Fruit fly (Drosophila melanogaster) whole organism, embryonic: ENCODE data around the gene CG10341.

Source experiments
- Adf1 ChIP-seq: fragments of 200-800 bp; sonication (Bioruptor generic); IDR thresholded peaks from 2 replicates; pipeline ENCODE4 v1.3.6; 2022; ENCODE audit warnings: missing biosample characterization, missing genetic modification characterization
- B-H2 ChIP-seq: fragments of 200-800 bp; sonication (Bioruptor generic); optimal IDR thresholded peaks from 2 replicates; lab custom pipeline; 2018; ENCODE audit warnings: missing biosample characterization, mild to moderate bottlenecking, missing genetic modification characterization
- Bdp1 ChIP-seq: fragments of 200-800 bp; sonication (Bioruptor generic); optimal IDR thresholded peaks from 3 replicates; lab custom pipeline; 2016; ENCODE audit warnings: missing biosample characterization, missing genetic modification characterization
- C15 ChIP-seq: fragments of 200-800 bp; sonication (Bioruptor generic); IDR thresholded peaks from 3 replicates; pipeline ENCODE4 v1.3.6; 2022; ENCODE audit warnings: missing biosample characterization, missing genetic modification characterization
- CG10959 ChIP-seq: fragments of 200-800 bp; sonication (Bioruptor generic); IDR thresholded peaks from 2 replicates; pipeline ENCODE4 v1.3.6; 2022; ENCODE audit warnings: missing biosample characterization, missing genetic modification characterization
- CG13424 ChIP-seq: fragments of 200-800 bp; sonication (Bioruptor generic); optimal IDR thresholded peaks from 2 replicates; lab custom pipeline; 2019; ENCODE audit warnings: missing biosample characterization, mild to moderate bottlenecking, missing genetic modification characterization, moderate library complexity
- CG14860 ChIP-seq: fragments of 200-800 bp; sonication (Bioruptor generic); IDR thresholded peaks from 3 replicates; pipeline ENCODE4 v1.3.6; 2022; ENCODE audit warnings: missing biosample characterization, missing genetic modification characterization; ENCODE audit not compliant: partially characterized antibody
- CG16779 ChIP-seq: fragments of 200-800 bp; sonication (Bioruptor generic); IDR thresholded peaks from 2 replicates; pipeline ENCODE4 v1.3.6; 2022; ENCODE audit warnings: missing biosample characterization, missing genetic modification characterization
- CG16863 ChIP-seq: fragments of 200-800 bp; sonication (Bioruptor generic); optimal IDR thresholded peaks from 3 replicates; lab custom pipeline; 2016; ENCODE audit warnings: missing biosample characterization, missing genetic modification characterization
- CG17829 ChIP-seq: fragments of 200-800 bp; optimal IDR thresholded peaks from 2 replicates; lab custom pipeline; 2019; ENCODE audit warnings: missing biosample characterization, mild to moderate bottlenecking, missing genetic modification characterization, moderate library complexity
- CG2202 ChIP-seq: fragments of 200-800 bp; sonication (Bioruptor generic); optimal IDR thresholded peaks from 2 replicates; lab custom pipeline; 2018; ENCODE audit warnings: missing biosample characterization, mild to moderate bottlenecking, missing genetic modification characterization
- CG31224 ChIP-seq: fragments of 200-800 bp; sonication (Bioruptor generic); IDR thresholded peaks from 2 replicates; pipeline ENCODE4 v1.3.6; 2022; ENCODE audit warnings: missing biosample characterization, missing genetic modification characterization
- CG32772 ChIP-seq: fragments of 200-800 bp; sonication (Bioruptor generic); IDR thresholded peaks from 2 replicates; pipeline ENCODE4 v1.3.6; 2022; ENCODE audit warnings: missing biosample characterization, missing genetic modification characterization
- CG34376 ChIP-seq: fragments of 200-800 bp; sonication (Bioruptor generic); optimal IDR thresholded peaks from 2 replicates; lab custom pipeline; 2018; ENCODE audit warnings: missing biosample characterization, mild to moderate bottlenecking, missing genetic modification characterization
- CG42726 ChIP-seq: fragments of 200-800 bp; sonication (Bioruptor generic); IDR thresholded peaks from 2 replicates; pipeline ENCODE4 v1.3.6; 2022; ENCODE audit warnings: missing biosample characterization, missing genetic modification characterization; ENCODE audit not compliant: partially characterized antibody
- CG4424 ChIP-seq: fragments of 200-800 bp; sonication (Bioruptor generic); optimal IDR thresholded peaks from 3 replicates; lab custom pipeline; 2016; ENCODE audit warnings: missing biosample characterization, missing genetic modification characterization
- CG4617 ChIP-seq: fragments of 200-800 bp; sonication (Bioruptor generic); optimal IDR thresholded peaks from 3 replicates; lab custom pipeline; 2016; ENCODE audit warnings: missing biosample characterization, missing genetic modification characterization, borderline replicate concordance
- CG6791 ChIP-seq: fragments of 200-800 bp; sonication (Bioruptor generic); IDR thresholded peaks from 3 replicates; pipeline ENCODE4 v1.3.6; 2022; ENCODE audit warnings: missing biosample characterization, missing genetic modification characterization; ENCODE audit not compliant: partially characterized antibody
- CG7556 ChIP-seq: fragments of 200-800 bp; sonication (Bioruptor generic); optimal IDR thresholded peaks from 2 replicates; lab custom pipeline; 2017; ENCODE audit warnings: missing biosample characterization, mild to moderate bottlenecking, missing genetic modification characterization
- CG7987 ChIP-seq: fragments of 200-800 bp; sonication (Bioruptor generic); optimal IDR thresholded peaks from 2 replicates; lab custom pipeline; 2018; ENCODE audit warnings: missing biosample characterization, mild to moderate bottlenecking, missing genetic modification characterization, moderate library complexity
- CG8944 ChIP-seq: fragments of 200-800 bp; sonication (Bioruptor generic); optimal IDR thresholded peaks from 3 replicates; lab custom pipeline; 2016; ENCODE audit warnings: missing biosample characterization, missing genetic modification characterization
- CG9727 ChIP-seq: fragments of 200-800 bp; sonication (Bioruptor generic); optimal IDR thresholded peaks from 3 replicates; lab custom pipeline; 2017; ENCODE audit warnings: missing biosample characterization, mild to moderate bottlenecking, missing genetic modification characterization
- Dfd ChIP-seq, 2 experiments: fragments of >200 bp; optimal IDR thresholded peaks; 2 replicates each; lab custom pipeline; 2017; ENCODE audit warnings: missing biosample characterization in 2 of 2, missing genetic modification characterization in 2 of 2
- E2f2 ChIP-seq: fragments of 200-800 bp; sonication (Bioruptor generic); IDR thresholded peaks from 2 replicates; pipeline ENCODE4 v1.3.6; 2022; ENCODE audit warnings: missing biosample characterization, missing genetic modification characterization
- H2.0 ChIP-seq: fragments of 200-800 bp; sonication (Bioruptor generic); IDR thresholded peaks from 2 replicates; pipeline ENCODE4 v1.3.6; 2022; ENCODE audit warnings: missing biosample characterization, missing genetic modification characterization
- MTF-1 ChIP-seq: fragments of 200-800 bp; sonication (Bioruptor generic); optimal IDR thresholded peaks from 2 replicates; lab custom pipeline; 2018; ENCODE audit warnings: missing biosample characterization, mild to moderate bottlenecking, missing genetic modification characterization, borderline replicate concordance
- Scr ChIP-seq: fragments of 200-800 bp; sonication (Bioruptor generic); IDR thresholded peaks from 2 replicates; pipeline ENCODE4 v1.3.6; 2022; ENCODE audit warnings: missing biosample characterization, missing genetic modification characterization; ENCODE audit not compliant: partially characterized antibody
- Sin3A ChIP-seq: fragments of >200 bp; optimal IDR thresholded peaks from 2 replicates; lab custom pipeline; 2018
- Sry-β ChIP-seq: fragments of 200-800 bp; sonication (Bioruptor generic); optimal IDR thresholded peaks from 2 replicates; lab custom pipeline; 2018; ENCODE audit warnings: missing biosample characterization, mild to moderate bottlenecking, missing genetic modification characterization, moderate library complexity
- Taf1 ChIP-seq: fragments of 200-800 bp; sonication (Bioruptor generic); IDR thresholded peaks from 2 replicates; pipeline ENCODE4 v1.3.6; 2022; ENCODE audit warnings: missing biosample characterization, missing genetic modification characterization
- bbx ChIP-seq: fragments of 200-800 bp; sonication (Bioruptor generic); IDR thresholded peaks from 2 replicates; pipeline ENCODE4 v1.3.6; 2022; ENCODE audit warnings: missing biosample characterization, missing genetic modification characterization; ENCODE audit not compliant: partially characterized antibody
- br ChIP-seq: fragments of >200 bp; optimal IDR thresholded peaks from 2 replicates; lab custom pipeline; 2017
- bsh ChIP-seq, 2 experiments: fragments of 200-800 bp; sonication (Bioruptor generic); optimal IDR thresholded peaks; 2 replicates each; lab custom pipeline; 2017 to 2018; ENCODE audit warnings: mild to moderate bottlenecking in 2 of 2, missing biosample characterization in 2 of 2, missing genetic modification characterization in 2 of 2, moderate library complexity in 1 of 2
- chm ChIP-seq: fragments of 200-800 bp; sonication (Bioruptor generic); IDR thresholded peaks from 2 replicates; pipeline ENCODE4 v1.3.6; 2022; ENCODE audit warnings: missing biosample characterization, missing genetic modification characterization
- da ChIP-seq: fragments of 200-800 bp; sonication (Bioruptor generic); optimal IDR thresholded peaks from 2 replicates; lab custom pipeline; 2016; ENCODE audit warnings: missing biosample characterization, missing genetic modification characterization
- danr ChIP-seq: fragments of 200-800 bp; sonication (Bioruptor generic); IDR thresholded peaks from 2 replicates; pipeline ENCODE4 v1.3.6; 2022; ENCODE audit warnings: missing biosample characterization, missing genetic modification characterization
- eve ChIP-seq, 2 experiments: fragments of >200 bp; optimal IDR thresholded peaks; 2 replicates each; lab custom pipeline; 2017; ENCODE audit warnings: missing biosample characterization in 2 of 2, missing genetic modification characterization in 2 of 2
- ewg ChIP-seq: fragments of 200-800 bp; sonication (Bioruptor generic); optimal IDR thresholded peaks from 3 replicates; lab custom pipeline; 2017; ENCODE audit warnings: mild to moderate bottlenecking, missing biosample characterization, missing genetic modification reagents, missing genetic modification characterization
- eyg ChIP-seq: fragments of 200-800 bp; sonication (Bioruptor generic); optimal IDR thresholded peaks from 3 replicates; lab custom pipeline; 2016; ENCODE audit warnings: missing biosample characterization, missing genetic modification characterization
- gsb-n ChIP-seq: fragments of 200-800 bp; sonication (Bioruptor generic); optimal IDR thresholded peaks from 3 replicates; lab custom pipeline; 2018; ENCODE audit warnings: missing biosample characterization, mild to moderate bottlenecking, missing genetic modification characterization
- kni ChIP-seq: fragments of 200-800 bp; sonication (Bioruptor generic); optimal IDR thresholded peaks from 3 replicates; lab custom pipeline; 2017; ENCODE audit warnings: mild to moderate bottlenecking, missing biosample characterization, missing genetic modification reagents, missing genetic modification characterization
- lab ChIP-seq: fragments of 200-800 bp; sonication (Bioruptor generic); optimal IDR thresholded peaks from 3 replicates; lab custom pipeline; 2017; ENCODE audit warnings: missing biosample characterization, missing genetic modification characterization, mild to moderate bottlenecking, moderate library complexity, missing genetic modification reagents
- lmd ChIP-seq: fragments of 200-800 bp; sonication (Bioruptor generic); IDR thresholded peaks from 2 replicates; pipeline ENCODE4 v1.3.6; 2022; ENCODE audit warnings: missing biosample characterization, missing genetic modification characterization
- nerfin-1 ChIP-seq: fragments of 200-800 bp; sonication (Bioruptor generic); optimal IDR thresholded peaks from 3 replicates; lab custom pipeline; 2019; ENCODE audit warnings: missing biosample characterization, mild to moderate bottlenecking, missing genetic modification characterization, moderate library complexity
- pfk ChIP-seq: fragments of 200-800 bp; sonication (Bioruptor generic); optimal IDR thresholded peaks from 2 replicates; lab custom pipeline; 2018; ENCODE audit warnings: missing biosample characterization, mild to moderate bottlenecking, missing genetic modification characterization, moderate library complexity
- pho ChIP-seq: fragments of 200-800 bp; sonication (Bioruptor generic); optimal IDR thresholded peaks from 2 replicates; lab custom pipeline; 2016; ENCODE audit warnings: missing biosample characterization, missing genetic modification characterization
- repo ChIP-seq: fragments of 200-800 bp; sonication (Bioruptor generic); optimal IDR thresholded peaks from 2 replicates; lab custom pipeline; 2016; ENCODE audit warnings: missing biosample characterization, missing genetic modification characterization
- seq ChIP-seq: fragments of 200-800 bp; sonication (Bioruptor generic); IDR thresholded peaks from 2 replicates; pipeline ENCODE4 v1.3.6; 2022; ENCODE audit warnings: missing biosample characterization, missing genetic modification characterization
- wek ChIP-seq: fragments of 200-800 bp; sonication (Bioruptor generic); optimal IDR thresholded peaks from 3 replicates; lab custom pipeline; 2018; ENCODE audit warnings: missing biosample characterization, mild to moderate bottlenecking, missing genetic modification characterization, moderate library complexity

Gene CG10341

dm6 chr2L:18676948-18677820 lies 21.3 kb upstream of the CG10341 start, which contains the start of the genes Mst36Fa and CG31751 (continued):
- peak; percentile 69 for TF ChIP-seq CG4617 (GFP tag; lab: Kevin White, UChicago)
- peak; percentile 71 for TF ChIP-seq pho (GFP tag; lab: Kevin White, UChicago)
- peak; percentile 64 for TF ChIP-seq ewg (GFP tag; lab: Kevin White, UChicago)
- peak; percentile 77 for TF ChIP-seq seq (GFP tag; lab: Robert Waterston, UW)
- TF ChIP-seq CG14860 = no peak
- no peak for TF ChIP-seq Scr (GFP tag; lab: Robert Waterston, UW)
- no peak for TF ChIP-seq H2.0
- TF ChIP-seq bbx = no peak
- TF ChIP-seq repo = peak; percentile 79
- peak; percentile 62 for TF ChIP-seq Sry-β (GFP tag; lab: Kevin White, UChicago)
- peak; percentile 92 for TF ChIP-seq CG7987 (GFP tag; lab: Kevin White, UChicago)
- TF ChIP-seq CG16779 (GFP tag; lab: Robert Waterston, UW) = peak; percentile 79
- peak; percentile 93 for TF ChIP-seq kni
- peak; percentile 87 for TF ChIP-seq MTF-1
- no peak for TF ChIP-seq br (lab: Kevin White, UChicago)
- TF ChIP-seq eyg = peak; percentile 81
- TF ChIP-seq CG32772 (GFP tag; lab: Robert Waterston, UW) = peak; percentile 40; the same call in 1 of the 2 replicates
- peak; percentile 53 for TF ChIP-seq pfk (GFP tag; lab: Kevin White, UChicago)
- peak; percentile 98 for TF ChIP-seq E2f2 (GFP tag; lab: Robert Waterston, UW)
- no peak for TF ChIP-seq Dfd (GFP tag; optimal IDR thresholded peaks at IDR 0.05; lab: Kevin White, UChicago)
- no peak for TF ChIP-seq CG42726 (GFP tag; lab: Robert Waterston, UW)
- no peak for TF ChIP-seq CG31224 (GFP tag; lab: Robert Waterston, UW)
- TF ChIP-seq B-H2 = peak; percentile 40
- TF ChIP-seq CG4424 (GFP tag; lab: Kevin White, UChicago) = peak; percentile 53
- peak; percentile 94 for TF ChIP-seq lab (GFP tag; lab: Kevin White, UChicago)
- peak; percentile 74 for TF ChIP-seq chm (GFP tag; lab: Robert Waterston, UW)
- peak in 1 of 2 experiments; percentile 68 for TF ChIP-seq bsh (GFP tag; optimal IDR thresholded peaks at IDR 0.05; lab: Kevin White, UChicago)
- TF ChIP-seq danr (GFP tag; lab: Robert Waterston, UW) = peak; percentile 74
- no peak for TF ChIP-seq C15 (GFP tag; lab: Robert Waterston, UW)
- peak; percentile 88 for TF ChIP-seq CG7556 (GFP tag; lab: Kevin White, UChicago)
- TF ChIP-seq lmd = peak; percentile 39; the same call in 1 of the 2 replicates
- TF ChIP-seq CG6791 (GFP tag; lab: Robert Waterston, UW) = no peak
- no peak for TF ChIP-seq gsb-n (tag; lab: Kevin White, UChicago)
- TF ChIP-seq nerfin-1 = peak; percentile 60
- TF ChIP-seq CG9727 (GFP tag; lab: Kevin White, UChicago) = peak; percentile 77
- peak; percentile 67 for TF ChIP-seq CG13424 (tag; lab: Kevin White, UChicago)
- peak; percentile 82 for TF ChIP-seq CG16863 (GFP tag; lab: Kevin White, UChicago)
- no peak for TF ChIP-seq eve (GFP tag; optimal IDR thresholded peaks at IDR 0.05; lab: Kevin White, UChicago)
- 0 out of 2 replicates have a peak, but pooled peaks have one; percentile 15 for TF ChIP-seq Taf1 (GFP tag; lab: Robert Waterston, UW)
- peak; percentile 90 for TF ChIP-seq CG34376
- TF ChIP-seq CG10959 (GFP tag; lab: Robert Waterston, UW) = no peak
- peak; percentile 71 for TF ChIP-seq da
- peak; percentile 43 for TF ChIP-seq Sin3A (lab: Kevin White, UChicago)
- TF ChIP-seq Adf1 = peak; percentile 40; the same call in 1 of the 2 replicates
- TF ChIP-seq wek (GFP tag; lab: Kevin White, UChicago) = peak; percentile 88
- TF ChIP-seq CG2202 (tag; lab: Kevin White, UChicago) = peak; percentile 62
- peak; percentile 76 for TF ChIP-seq Bdp1 (GFP tag; lab: Kevin White, UChicago)
- peak; percentile 63 for TF ChIP-seq CG8944
- TF ChIP-seq CG17829 (tag; lab: Kevin White, UChicago) = peak; percentile 31
